Worm (Caenorhabditis elegans) whole organism, L1 larva: ENCODE data around the gene F14B8.6.

Experiments used
- C16A3.4 ChIP-seq: fragments of 150-350 bp; optimal IDR thresholded peaks from 2 replicates; lab custom pipeline; 2014; ENCODE audit warnings: missing biosample characterization, missing genetic modification characterization
- egl-27 ChIP-seq, 2 experiments: fragments of 150-350 bp in 1 of 2; sonication (generic microtip); optimal IDR thresholded peaks; 3 replicates each; lab custom pipeline; 2017 to 2018; ENCODE audit warnings: missing biosample characterization in 2 of 2, missing genetic modification characterization in 2 of 2, missing genetic modification reagents in 2 of 2
- fos-1 ChIP-seq: fragments of 150-350 bp; optimal IDR thresholded peaks from 2 replicates; lab custom pipeline; 2014; ENCODE audit warnings: missing biosample characterization, missing genetic modification characterization
- lin-15B ChIP-seq: fragments of 150-350 bp; sonication (generic microtip); optimal IDR thresholded peaks from 3 replicates; lab custom pipeline; 2014; ENCODE audit warnings: missing biosample characterization, missing genetic modification characterization
- lir-3 ChIP-seq: sonication (generic microtip); optimal IDR thresholded peaks from 2 replicates; lab custom pipeline; 2016; ENCODE audit warnings: mild to moderate bottlenecking, missing genetic modification characterization, moderate library complexity, missing compliant biosample characterization; ENCODE audit not compliant: poor library complexity
- pqm-1 ChIP-seq: sonication (generic microtip); optimal IDR thresholded peaks from 3 replicates; lab custom pipeline; 2017; ENCODE audit warnings: missing biosample characterization, missing genetic modification characterization
- snpc-4 ChIP-seq: fragments of 150-350 bp; optimal IDR thresholded peaks from 2 replicates; lab custom pipeline; 2014; ENCODE audit warnings: missing biosample characterization, missing genetic modification characterization
- unc-62 ChIP-seq: fragments of 150-350 bp; optimal IDR thresholded peaks from 2 replicates; lab custom pipeline; 2014; ENCODE audit warnings: missing biosample characterization, missing genetic modification reagents, missing genetic modification characterization

ce11 chrX:6932134-6932533, at the start of gene F14B8.6:
- TF ChIP-seq egl-27 (tag; optimal IDR thresholded peaks at IDR 0.05; lab: Kevin White, UChicago) (no peak), unc-62 (GFP tag; lab: Kevin White, UChicago) (no peak), pqm-1 (tag; lab: Kevin White, UChicago) (no peak), snpc-4 (tag; lab: Kevin White, UChicago) (no peak), lin-15B (tag; lab: Kevin White, UChicago) (no peak), C16A3.4 (no peak), lir-3 (tag; lab: Kevin White, UChicago) (no peak), fos-1 (no peak)
